Worm (Caenorhabditis elegans) whole organism, late embryonic: ENCODE measurements around the gene C04G6.13.
A peak's percentile ranks its signal among the peaks of the same experiment; 100 is the strongest.

ENCODE experiments used
- K02D7.2 ChIP-seq: sonication (generic microtip); optimal IDR thresholded peaks from 2 replicates; lab custom pipeline; 2017; ENCODE audit warnings: mild to moderate bottlenecking, missing genetic modification characterization, missing compliant biosample characterization
- K09A11.1 ChIP-seq: sonication (generic microtip); optimal IDR thresholded peaks from 2 replicates; lab custom pipeline; 2017; ENCODE audit warnings: antibody characterized with exemption, mild to moderate bottlenecking, missing genetic modification characterization, missing compliant biosample characterization; ENCODE audit not compliant: insufficient read depth
- T23F11.4 ChIP-seq: fragments of 200-800 bp; sonication (Bioruptor generic); optimal IDR thresholded peaks from 2 replicates; lab custom pipeline; 2018; ENCODE audit warnings: mild to moderate bottlenecking, missing genetic modification characterization, missing compliant biosample characterization
- Y22D7AL.16 ChIP-seq: sonication (generic microtip); optimal IDR thresholded peaks from 2 replicates; lab custom pipeline; 2016; ENCODE audit warnings: missing genetic modification characterization, missing compliant biosample characterization
- ahr-1 ChIP-seq: sonication (generic microtip); optimal IDR thresholded peaks from 2 replicates; lab custom pipeline; 2016; ENCODE audit warnings: missing genetic modification characterization, missing compliant biosample characterization
- ama-1 ChIP-seq: fragments of 150-350 bp; optimal IDR thresholded peaks from 2 replicates; lab custom pipeline; 2014
- ceh-14 ChIP-seq: sonication (generic microtip); optimal IDR thresholded peaks from 2 replicates; lab custom pipeline; 2016; ENCODE audit warnings: missing genotype, missing genetic modification characterization, missing compliant biosample characterization
- ceh-19 ChIP-seq: fragments of 200-800 bp; sonication (Bioruptor generic); optimal IDR thresholded peaks from 2 replicates; lab custom pipeline; 2018; ENCODE audit warnings: mild to moderate bottlenecking, missing genetic modification characterization, missing compliant biosample characterization
- ceh-2 ChIP-seq: sonication (generic microtip); optimal IDR thresholded peaks from 2 replicates; lab custom pipeline; 2016; ENCODE audit warnings: missing genotype, missing genetic modification characterization, missing compliant biosample characterization
- ceh-24 ChIP-seq: sonication (generic microtip); optimal IDR thresholded peaks from 2 replicates; lab custom pipeline; 2016; ENCODE audit warnings: mild to moderate bottlenecking, missing genetic modification characterization, missing compliant biosample characterization
- ceh-30 ChIP-seq: fragments of 150-350 bp; optimal IDR thresholded peaks from 2 replicates; lab custom pipeline; 2014; ENCODE audit warnings: missing biosample characterization, missing genetic modification characterization
- ceh-45 ChIP-seq: fragments of 200-800 bp; sonication (Bioruptor generic); IDR thresholded peaks from 2 replicates; pipeline ENCODE4 v1.3.6; 2022; ENCODE audit warnings: missing genetic modification reagents, missing genetic modification characterization, missing compliant biosample characterization
- ceh-48 ChIP-seq: sonication (generic microtip); optimal IDR thresholded peaks from 2 replicates; lab custom pipeline; 2016; ENCODE audit warnings: missing genetic modification characterization, inconsistent platforms, missing compliant biosample characterization
- ceh-9 ChIP-seq: sonication (generic microtip); optimal IDR thresholded peaks from 2 replicates; lab custom pipeline; 2016; ENCODE audit warnings: mild to moderate bottlenecking, missing genetic modification characterization, inconsistent platforms, missing compliant biosample characterization
- dve-1 ChIP-seq: sonication (generic microtip); optimal IDR thresholded peaks from 2 replicates; lab custom pipeline; 2017; ENCODE audit warnings: antibody characterized with exemption, mild to moderate bottlenecking, missing genetic modification characterization, missing compliant biosample characterization
- elt-2 ChIP-seq: sonication (generic microtip); optimal IDR thresholded peaks from 2 replicates; lab custom pipeline; 2016; ENCODE audit warnings: missing genetic modification reagents, missing genetic modification characterization, missing compliant biosample characterization
- elt-4 ChIP-seq: sonication (generic microtip); optimal IDR thresholded peaks from 2 replicates; lab custom pipeline; 2016; ENCODE audit warnings: missing genetic modification characterization, missing compliant biosample characterization
- ets-4 ChIP-seq: sonication (generic microtip); optimal IDR thresholded peaks from 2 replicates; lab custom pipeline; 2016; ENCODE audit warnings: missing genetic modification characterization, missing compliant biosample characterization
- fax-1 ChIP-seq: sonication (generic microtip); optimal IDR thresholded peaks from 2 replicates; lab custom pipeline; 2016; ENCODE audit warnings: missing genotype, missing genetic modification characterization, missing compliant biosample characterization
- fkh-10 ChIP-seq: fragments of 150-350 bp; optimal IDR thresholded peaks from 2 replicates; lab custom pipeline; 2014; ENCODE audit warnings: missing biosample characterization, missing genetic modification reagents, missing genetic modification characterization
- fkh-6 ChIP-seq: sonication (generic microtip); optimal IDR thresholded peaks from 2 replicates; lab custom pipeline; 2016; ENCODE audit warnings: missing genetic modification characterization, missing compliant biosample characterization
- gmeb-2 ChIP-seq: sonication (generic microtip); optimal IDR thresholded peaks from 2 replicates; lab custom pipeline; 2016; ENCODE audit warnings: missing genetic modification characterization, inconsistent platforms, missing compliant biosample characterization
- hlh-15 ChIP-seq: sonication (generic microtip); optimal IDR thresholded peaks from 2 replicates; lab custom pipeline; 2016; ENCODE audit warnings: missing genetic modification characterization, missing compliant biosample characterization
- hlh-6 ChIP-seq: sonication (generic microtip); optimal IDR thresholded peaks from 2 replicates; lab custom pipeline; 2016; ENCODE audit warnings: missing genotype, missing genetic modification characterization, missing compliant biosample characterization
- lim-6 ChIP-seq: sonication (generic microtip); optimal IDR thresholded peaks from 2 replicates; lab custom pipeline; 2016; ENCODE audit warnings: missing genetic modification characterization, missing compliant biosample characterization
- madf-2 ChIP-seq: sonication (generic microtip); optimal IDR thresholded peaks from 2 replicates; lab custom pipeline; 2017; ENCODE audit warnings: missing genetic modification characterization, missing compliant biosample characterization
- mec-3 ChIP-seq: sonication (generic microtip); optimal IDR thresholded peaks from 2 replicates; lab custom pipeline; 2016; ENCODE audit warnings: borderline replicate concordance, missing genetic modification characterization, missing compliant biosample characterization
- nfya-1 ChIP-seq: sonication (generic microtip); optimal IDR thresholded peaks from 2 replicates; lab custom pipeline; 2017; ENCODE audit warnings: missing genetic modification characterization, mild to moderate bottlenecking, missing compliant biosample characterization, antibody characterized with exemption, moderate library complexity
- nhr-11 ChIP-seq: fragments of 150-350 bp; optimal IDR thresholded peaks from 2 replicates; lab custom pipeline; 2014; ENCODE audit warnings: missing biosample characterization, missing genetic modification characterization
- npax-4 ChIP-seq: sonication (generic microtip); optimal IDR thresholded peaks from 2 replicates; lab custom pipeline; 2016; ENCODE audit warnings: missing genetic modification characterization, missing compliant biosample characterization
- odd-2 ChIP-seq: sonication (generic microtip); optimal IDR thresholded peaks from 2 replicates; lab custom pipeline; 2017; ENCODE audit warnings: antibody characterized with exemption, mild to moderate bottlenecking, missing genetic modification characterization, missing compliant biosample characterization
- pag-3 ChIP-seq: sonication (generic microtip); optimal IDR thresholded peaks from 2 replicates; lab custom pipeline; 2016; ENCODE audit warnings: missing compliant biosample characterization, missing genetic modification characterization, borderline replicate concordance
- pat-9 ChIP-seq: fragments of 200-800 bp; sonication (Bioruptor generic); optimal IDR thresholded peaks from 2 replicates; lab custom pipeline; 2018; ENCODE audit warnings: mild to moderate bottlenecking, missing genetic modification characterization, moderate library complexity, missing compliant biosample characterization
- pax-1 ChIP-seq: fragments of 150-350 bp; optimal IDR thresholded peaks from 2 replicates; lab custom pipeline; 2014; ENCODE audit warnings: missing biosample characterization, missing genetic modification characterization
- pha-2 ChIP-seq: sonication (generic microtip); optimal IDR thresholded peaks from 2 replicates; lab custom pipeline; 2017; ENCODE audit warnings: mild to moderate bottlenecking, missing genetic modification characterization, missing compliant biosample characterization
- pha-4 ChIP-seq: fragments of 150-350 bp; optimal IDR thresholded peaks from 2 replicates; lab custom pipeline; 2018; ENCODE audit warnings: missing biosample characterization, missing genetic modification reagents, missing genetic modification characterization
- pros-1 ChIP-seq: fragments of 150-350 bp; optimal IDR thresholded peaks from 2 replicates; lab custom pipeline; 2014; ENCODE audit warnings: missing biosample characterization, missing genetic modification reagents, missing genetic modification characterization
- ref-2 ChIP-seq: sonication (generic microtip); optimal IDR thresholded peaks from 2 replicates; lab custom pipeline; 2016; ENCODE audit warnings: missing genetic modification characterization, missing compliant biosample characterization
- rnt-1 ChIP-seq: sonication (generic microtip); optimal IDR thresholded peaks from 2 replicates; lab custom pipeline; 2016; ENCODE audit warnings: missing genetic modification characterization, missing compliant biosample characterization
- sdc-2 ChIP-seq: sonication (generic microtip); optimal IDR thresholded peaks from 2 replicates; lab custom pipeline; 2016; ENCODE audit warnings: missing genotype, missing genetic modification characterization, missing compliant biosample characterization
- sox-2 ChIP-seq: fragments of 200-800 bp; sonication (Bioruptor generic); IDR thresholded peaks from 2 replicates; pipeline ENCODE4 v1.3.6; 2022; ENCODE audit warnings: missing genetic modification reagents, missing genetic modification characterization, missing compliant biosample characterization
- syd-9 ChIP-seq: sonication (generic microtip); optimal IDR thresholded peaks from 2 replicates; lab custom pipeline; 2016; ENCODE audit warnings: mild to moderate bottlenecking, missing genetic modification characterization, moderate library complexity, missing compliant biosample characterization
- tbx-7 ChIP-seq: sonication (generic microtip); optimal IDR thresholded peaks from 2 replicates; lab custom pipeline; 2016; ENCODE audit warnings: missing genotype, missing genetic modification characterization, missing compliant biosample characterization
- unc-3 ChIP-seq, 2 experiments: fragments of 200-800 bp in 1 of 2; sonication (Bioruptor generic) in 1 of 2; sonication (generic microtip) in 1 of 2; conservative IDR thresholded peaks in 1 of 2; optimal IDR thresholded peaks in 1 of 2; 2 replicates each; pipeline versions ENCODE4 v1.3.6 to Lab custom; 2016 to 2022; ENCODE audit warnings: missing compliant biosample characterization in 2 of 2, missing genetic modification characterization in 2 of 2, missing genetic modification reagents in 1 of 2
- unc-55 ChIP-seq: sonication (generic microtip); optimal IDR thresholded peaks from 2 replicates; lab custom pipeline; 2017; ENCODE audit warnings: missing biosample characterization, missing genetic modification reagents, missing genetic modification characterization
- unc-86 ChIP-seq: sonication (generic microtip); optimal IDR thresholded peaks from 2 replicates; lab custom pipeline; 2016; ENCODE audit warnings: missing genetic modification characterization, missing compliant biosample characterization
- zip-5 ChIP-seq: sonication (generic microtip); optimal IDR thresholded peaks from 2 replicates; lab custom pipeline; 2016; ENCODE audit warnings: missing genetic modification characterization, missing compliant biosample characterization

C04G6.13 gene

DNA sequence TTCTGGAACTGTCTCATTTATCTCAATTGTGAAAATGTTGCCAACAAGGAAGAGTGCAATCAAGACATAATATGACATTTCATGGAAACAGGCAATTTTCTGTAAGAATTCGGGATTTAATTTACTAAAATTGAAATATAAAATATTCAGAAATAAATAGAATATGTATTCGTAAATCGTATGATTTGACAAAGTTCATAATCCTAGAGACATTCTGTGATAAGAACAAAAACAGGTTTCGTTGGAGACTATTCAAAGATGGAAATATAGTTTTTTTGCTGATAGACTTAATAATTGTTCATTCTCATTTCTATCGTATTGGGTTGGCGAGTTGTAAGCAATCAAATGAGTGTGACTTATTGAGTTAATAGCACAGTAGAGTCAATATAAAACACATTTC is 36.0 kb upstream of the C04G6.13 start, which contains the start of gene C27A2.12:
Gene C27A2.12, minus strand, starts transcription at position 101 of the 400 bp plus-strand sequence.
- no peak for TF ChIP-seq K02D7.2 (tag; lab: Kevin White, UChicago)
- TF ChIP-seq ets-4 (tag; lab: Kevin White, UChicago), result no peak
- no peak for TF ChIP-seq nhr-11 (tag; lab: Kevin White, UChicago)
- no peak for TF ChIP-seq unc-3 (GFP tag; conservative IDR thresholded peaks at IDR 0.05; lab: Robert Waterston, UW)
- TF ChIP-seq unc-3 (tag; optimal IDR thresholded peaks at IDR 0.05; lab: Kevin White, UChicago), result no peak
- no peak for TF ChIP-seq unc-86 (tag; lab: Kevin White, UChicago)
- no peak for TF ChIP-seq T23F11.4 (GFP tag; lab: Kevin White, UChicago)
- no peak for TF ChIP-seq Y22D7AL.16 (tag; lab: Kevin White, UChicago)

DNA sequence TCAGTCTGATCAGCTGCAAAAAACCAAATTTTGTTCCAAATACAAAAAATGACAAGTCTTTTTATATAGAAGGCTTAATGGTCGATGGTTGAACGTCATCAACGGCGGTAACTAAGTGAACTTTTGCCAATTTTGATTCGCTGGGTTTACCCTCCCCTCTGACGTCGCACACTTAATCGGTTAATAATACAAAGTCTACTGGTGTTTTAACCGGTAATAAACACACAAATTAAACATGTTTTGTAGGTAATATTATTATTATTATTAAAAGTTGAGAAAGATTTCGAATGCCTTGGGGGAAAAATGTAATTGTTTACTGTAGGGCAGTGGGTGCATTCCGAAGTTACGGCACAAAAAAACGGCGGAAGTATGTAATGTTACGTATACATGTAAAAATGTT is 33.3 kb upstream of the C04G6.13 start, which contains the start of gene pho-12:
Gene pho-12, minus strand, starts transcription at position 101 of the 400 bp plus-strand sequence.
- TF ChIP-seq ahr-1 (no peak), K02D7.2 (tag; lab: Kevin White, UChicago) (no peak)

DNA sequence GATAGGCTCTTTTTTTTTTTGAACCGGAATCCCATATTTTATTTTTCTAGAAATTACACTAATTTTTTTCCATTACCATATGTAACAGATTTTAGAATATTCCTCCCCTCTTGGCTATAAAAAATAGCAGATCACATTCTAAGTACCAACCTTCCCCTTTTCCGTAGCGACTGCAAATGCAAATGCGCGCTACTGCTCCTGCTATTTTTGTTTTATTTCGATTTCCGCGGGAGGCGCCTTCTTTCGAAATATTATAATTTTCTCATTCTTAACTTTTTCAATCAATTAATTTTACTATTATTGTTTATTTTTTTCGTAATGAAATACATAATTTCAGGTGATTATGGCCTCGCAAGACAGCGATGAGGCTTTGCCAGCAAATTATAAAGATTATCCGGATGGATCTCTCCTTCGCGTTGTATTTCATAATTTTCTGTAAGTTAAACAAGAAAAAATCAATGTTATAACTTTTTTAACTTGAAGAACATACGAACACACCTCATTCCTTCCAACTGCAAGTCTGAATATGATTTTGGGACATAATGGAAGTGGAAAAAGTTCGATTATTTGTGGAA is 32.2 kb upstream of the C04G6.13 start, which contains the start of gene smc-5:
Gene smc-5, plus strand, starts transcription at position 332 of the 575 bp plus-strand sequence.
- TF ChIP-seq nhr-11 (tag; lab: Kevin White, UChicago) (no peak), npax-4 (tag; lab: Kevin White, UChicago) (no peak), fax-1 (tag; lab: Kevin White, UChicago) (peak; percentile 58), tbx-7 (peak; percentile 43), pros-1 (no peak), ceh-19 (GFP tag; lab: Kevin White, UChicago) (no peak), ceh-14 (tag; lab: Kevin White, UChicago) (peak; percentile 52), zip-5 (tag; lab: Kevin White, UChicago) (peak; percentile 43), ceh-45 (no peak), fkh-10 (GFP tag; lab: Kevin White, UChicago) (no peak), pat-9 (tag; lab: Kevin White, UChicago) (no peak), unc-55 (GFP tag; lab: Kevin White, UChicago) (no peak), hlh-6 (tag; lab: Kevin White, UChicago) (no peak), madf-2 (tag; lab: Kevin White, UChicago) (no peak), dve-1 (tag; lab: Kevin White, UChicago) (no peak), K02D7.2 (tag; lab: Kevin White, UChicago) (no peak), ceh-48 (tag; lab: Kevin White, UChicago) (no peak), syd-9 (tag; lab: Kevin White, UChicago) (no peak), hlh-15 (tag; lab: Kevin White, UChicago) (no peak), ceh-9 (tag; lab: Kevin White, UChicago) (no peak), gmeb-2 (tag; lab: Kevin White, UChicago) (no peak), unc-86 (tag; lab: Kevin White, UChicago) (no peak), lim-6 (tag; lab: Kevin White, UChicago) (peak; percentile 25), ceh-24 (tag; lab: Kevin White, UChicago) (no peak), K09A11.1 (tag; lab: Kevin White, UChicago) (no peak), pax-1 (tag; lab: Kevin White, UChicago) (peak; percentile 16), nfya-1 (tag; lab: Kevin White, UChicago) (peak; percentile 38), ceh-2 (tag; lab: Kevin White, UChicago) (peak; percentile 69), unc-3 (GFP tag; conservative IDR thresholded peaks at IDR 0.05; lab: Robert Waterston, UW) (no peak), unc-3 (tag; optimal IDR thresholded peaks at IDR 0.05; lab: Kevin White, UChicago) (no peak), ceh-30 (tag; lab: Kevin White, UChicago) (no peak), pag-3 (no peak), mec-3 (tag; lab: Kevin White, UChicago) (no peak), rnt-1 (tag; lab: Kevin White, UChicago) (peak; percentile 52), ets-4 (tag; lab: Kevin White, UChicago) (peak; percentile 57), sox-2 (GFP tag; lab: Robert Waterston, UW) (no peak), elt-2 (tag; lab: Kevin White, UChicago) (no peak), fkh-6 (tag; lab: Kevin White, UChicago) (no peak), pha-2 (tag; lab: Kevin White, UChicago) (no peak), elt-4 (tag; lab: Kevin White, UChicago) (no peak), ama-1 (lab: Kevin White, UChicago) (no peak), ref-2 (no peak), sdc-2 (tag; lab: Kevin White, UChicago) (no peak), odd-2 (tag; lab: Kevin White, UChicago) (no peak), pha-4 (no peak)
